1 fruit fly cellular context compared by ENCODE assay signal in the genomic region with DNA sequence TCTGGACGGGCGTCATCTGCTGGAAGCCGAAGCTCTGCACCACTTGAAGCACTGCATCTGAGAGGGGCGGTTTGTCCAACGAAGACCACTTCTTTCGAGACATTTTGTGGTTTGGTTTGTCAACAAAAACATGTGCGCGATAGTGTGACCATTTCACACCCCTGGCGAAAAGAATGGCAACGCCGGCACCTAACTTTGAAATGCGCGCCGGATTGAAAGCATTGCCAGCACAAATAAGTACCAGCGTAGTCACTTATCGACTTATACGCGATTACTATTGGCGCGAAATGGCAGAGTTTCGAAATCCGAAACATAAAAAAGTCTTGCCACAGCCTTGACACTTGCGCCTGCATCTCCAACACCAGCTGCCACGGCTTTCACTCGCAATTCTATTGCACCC.
A peak's percentile ranks its signal among the peaks of the same experiment; 100 is the strongest.
TF ChIP-seq lines count a peak whose summit lies in the region.

Gene CG9630 (minus strand): TSS at position 157 of the 400 bp plus-strand sequence.

TF ChIP-seq in whole organism, embryonic, 481 proteins besides CTCF, POLR2A, EP300 and RAD21 (continued from another document and continues in another):
- TF ChIP-seq CG3838 (GFP tag; optimal IDR thresholded peaks at IDR 0.05; lab: Kevin White, UChicago) (no peak), CG10959 (GFP tag; IDR thresholded peaks at IDR 0.05; lab: Robert Waterston, UW) (no peak), CG17328 (GFP tag; IDR thresholded peaks at IDR 0.05; lab: Robert Waterston, UW) (no peak), CG17568 (GFP tag; optimal IDR thresholded peaks at IDR 0.05; lab: Kevin White, UChicago) (no peak), CG10654 (GFP tag; optimal IDR thresholded peaks at IDR 0.05; lab: Kevin White, UChicago) (no peak), CG18476 (GFP tag; optimal IDR thresholded peaks at IDR 0.05; lab: Kevin White, UChicago) (no peak), Camta (GFP tag; optimal IDR thresholded peaks at IDR 0.05; lab: Kevin White, UChicago) (no peak), Hr51 (GFP tag; optimal IDR thresholded peaks at IDR 0.05; lab: Kevin White, UChicago) (no peak), Nf-YB (GFP tag; optimal IDR thresholded peaks at IDR 0.05; lab: Kevin White, UChicago) (no peak), HLH3B (GFP tag; IDR thresholded peaks at IDR 0.05; lab: Robert Waterston, UW) (no peak), wdn (GFP tag; IDR thresholded peaks at IDR 0.05; lab: Robert Waterston, UW) (no peak), CG6854 (GFP tag; optimal IDR thresholded peaks at IDR 0.05; lab: Kevin White, UChicago) (no peak), az2 (GFP tag; optimal IDR thresholded peaks at IDR 0.05; lab: Kevin White, UChicago) (no peak), repo (GFP tag; optimal IDR thresholded peaks at IDR 0.05; lab: Kevin White, UChicago) (no peak), Kr (GFP tag; optimal IDR thresholded peaks at IDR 0.05; lab: Kevin White, UChicago) (no peak), nerfin-2 (GFP tag; IDR thresholded peaks at IDR 0.05; lab: Robert Waterston, UW; ENCODE audit: partially characterized antibody) (no peak), Fer2 (tag; optimal IDR thresholded peaks at IDR 0.05; lab: Kevin White, UChicago) (no peak), lmd (GFP tag; IDR thresholded peaks at IDR 0.05; lab: Robert Waterston, UW) (no peak), CG17361 (GFP tag; IDR thresholded peaks at IDR 0.05; lab: Robert Waterston, UW) (no peak), Dip2 (GFP tag; IDR thresholded peaks at IDR 0.05; lab: Robert Waterston, UW) (no peak), CG18599 (GFP tag; optimal IDR thresholded peaks at IDR 0.05; lab: Kevin White, UChicago) (no peak), CG43689 (GFP tag; IDR thresholded peaks at IDR 0.05; lab: Robert Waterston, UW) (no peak), sens-2 (GFP tag; IDR thresholded peaks at IDR 0.05; lab: Robert Waterston, UW) (no peak), CG9609 (GFP tag; optimal IDR thresholded peaks at IDR 0.05; lab: Kevin White, UChicago) (no peak), amos (GFP tag; IDR thresholded peaks at IDR 0.05; lab: Robert Waterston, UW; ENCODE audit: partially characterized antibody) (peak; percentile 69), CG12391 (tag; optimal IDR thresholded peaks at IDR 0.05; lab: Kevin White, UChicago) (no peak), CG18619 (GFP tag; optimal IDR thresholded peaks at IDR 0.05; lab: Kevin White, UChicago) (no peak), stwl (tag; optimal IDR thresholded peaks at IDR 0.05; lab: Kevin White, UChicago) (no peak), CG31365 (tag; optimal IDR thresholded peaks at IDR 0.05; lab: Kevin White, UChicago) (no peak), crc (GFP tag; optimal IDR thresholded peaks at IDR 0.05; lab: Kevin White, UChicago) (no peak), CG11085 (GFP tag; IDR thresholded peaks at IDR 0.05; lab: Robert Waterston, UW) (no peak), jumu (GFP tag; optimal IDR thresholded peaks at IDR 0.05; lab: Kevin White, UChicago) (no peak), pan (optimal IDR thresholded peaks at IDR 0.05; lab: Kevin White, UChicago) (no peak), pan (GFP tag; optimal IDR thresholded peaks at IDR 0.05 in 1 of 2, IDR thresholded peaks at IDR 0.05 in 1 of 2) (no peak), Bgb (GFP tag; IDR thresholded peaks at IDR 0.05; lab: Robert Waterston, UW; ENCODE audit: partially characterized antibody) (peak; percentile 73), D (optimal IDR thresholded peaks at IDR 0.05; lab: Kevin White, UChicago) (no peak), D (GFP tag; optimal IDR thresholded peaks at IDR 0.05; lab: Kevin White, UChicago) (no peak), Elba2 (GFP tag; optimal IDR thresholded peaks at IDR 0.05; lab: Kevin White, UChicago) (peak; percentile 79), CG7963 (GFP tag; IDR thresholded peaks at IDR 0.05; lab: Robert Waterston, UW; ENCODE audit: partially characterized antibody) (no peak), Poxn (GFP tag; IDR thresholded peaks at IDR 0.05; lab: Robert Waterston, UW) (no peak), CG18011 (GFP tag; optimal IDR thresholded peaks at IDR 0.05; lab: Kevin White, UChicago) (no peak), Oli (tag; optimal IDR thresholded peaks at IDR 0.05; lab: Kevin White, UChicago) (no peak), MBD-R2 (GFP tag; IDR thresholded peaks at IDR 0.05; lab: Robert Waterston, UW) (peak; percentile 88), CG33557 (GFP tag; optimal IDR thresholded peaks at IDR 0.05; lab: Kevin White, UChicago) (no peak), Myb (GFP tag; optimal IDR thresholded peaks at IDR 0.05; lab: Kevin White, UChicago) (no peak), twi (tag; optimal IDR thresholded peaks at IDR 0.05; lab: Kevin White, UChicago) (peak; percentile 85), Doc3 (GFP tag; IDR thresholded peaks at IDR 0.05; lab: Robert Waterston, UW; ENCODE audit: partially characterized antibody) (peak; percentile 48; the same call in 2 of the 3 replicates), jing (GFP tag; optimal IDR thresholded peaks at IDR 0.05; lab: Kevin White, UChicago) (no peak), salm (tag; optimal IDR thresholded peaks at IDR 0.05; lab: Kevin White, UChicago) (no peak), emc (GFP tag; optimal IDR thresholded peaks at IDR 0.05; lab: Kevin White, UChicago) (no peak), eyg (GFP tag; optimal IDR thresholded peaks at IDR 0.05; lab: Kevin White, UChicago) (no peak), Dbx (GFP tag; IDR thresholded peaks at IDR 0.05; lab: Robert Waterston, UW) (no peak), Dip3 (GFP tag; optimal IDR thresholded peaks at IDR 0.05; lab: Kevin White, UChicago) (no peak), Ssrp (tag; optimal IDR thresholded peaks at IDR 0.05; lab: Kevin White, UChicago) (no peak), CG1647 (GFP tag; optimal IDR thresholded peaks at IDR 0.05; lab: Kevin White, UChicago) (no peak), Awh (GFP tag; IDR thresholded peaks at IDR 0.05; lab: Robert Waterston, UW) (no peak), CG11456 (GFP tag; IDR thresholded peaks at IDR 0.05; lab: Robert Waterston, UW) (no peak), fd96Cb (tag; optimal IDR thresholded peaks at IDR 0.05; lab: Kevin White, UChicago) (no peak), ttk (GFP tag; IDR thresholded peaks at IDR 0.05; lab: Robert Waterston, UW) (no peak), CG12071 (GFP tag; optimal IDR thresholded peaks at IDR 0.05; lab: Kevin White, UChicago) (no peak), dati (GFP tag; IDR thresholded peaks at IDR 0.05; lab: Robert Waterston, UW) (no peak), E2f2 (GFP tag; IDR thresholded peaks at IDR 0.05; lab: Robert Waterston, UW) (peak; percentile 100), CG12299 (tag; optimal IDR thresholded peaks at IDR 0.05; lab: Kevin White, UChicago) (no peak), gcm (GFP tag; optimal IDR thresholded peaks at IDR 0.05; lab: Kevin White, UChicago) (no peak), CG32767 (GFP tag; IDR thresholded peaks at IDR 0.05; lab: Robert Waterston, UW) (no peak), Atf3 (GFP tag; optimal IDR thresholded peaks at IDR 0.05; lab: Kevin White, UChicago) (no peak), GATAe (GFP tag; conservative IDR thresholded peaks at IDR 0.05; lab: Robert Waterston, UW) (no peak), Fer1 (GFP tag; optimal IDR thresholded peaks at IDR 0.05; lab: Kevin White, UChicago) (no peak), CG2202 (tag; optimal IDR thresholded peaks at IDR 0.05; lab: Kevin White, UChicago) (no peak), lilli (GFP tag; optimal IDR thresholded peaks at IDR 0.05; lab: Kevin White, UChicago) (no peak), CG8290 (GFP tag; optimal IDR thresholded peaks at IDR 0.05; lab: Kevin White, UChicago) (no peak), CG8290 (tag; optimal IDR thresholded peaks at IDR 0.05; lab: Kevin White, UChicago) (no peak), fu2 (GFP tag; optimal IDR thresholded peaks at IDR 0.05; lab: Kevin White, UChicago) (no peak), nau (GFP tag; optimal IDR thresholded peaks at IDR 0.05; lab: Kevin White, UChicago) (no peak), ase (GFP tag; IDR thresholded peaks at IDR 0.05; lab: Robert Waterston, UW) (no peak), CG7357 (GFP tag; IDR thresholded peaks at IDR 0.05; lab: Robert Waterston, UW) (no peak), CG15479 (GFP tag; optimal IDR thresholded peaks at IDR 0.05; lab: Kevin White, UChicago) (no peak), Neu2 (GFP tag; optimal IDR thresholded peaks at IDR 0.05; lab: Kevin White, UChicago; ENCODE audit: borderline replicate concordance) (no peak), Hsf (GFP tag; optimal IDR thresholded peaks at IDR 0.05; lab: Kevin White, UChicago) (no peak), oc (tag; optimal IDR thresholded peaks at IDR 0.05; lab: Kevin White, UChicago) (peak; percentile 51), Fer3 (tag; optimal IDR thresholded peaks at IDR 0.05; lab: Kevin White, UChicago) (no peak), org-1 (GFP tag; optimal IDR thresholded peaks at IDR 0.05; lab: Kevin White, UChicago) (no peak), CG6791 (GFP tag; IDR thresholded peaks at IDR 0.05; lab: Robert Waterston, UW; ENCODE audit: partially characterized antibody) (peak; percentile 68; the same call in 2 of the 3 replicates), Spps (tag; optimal IDR thresholded peaks at IDR 0.05; lab: Kevin White, UChicago) (no peak), exex (tag; optimal IDR thresholded peaks at IDR 0.05; lab: Kevin White, UChicago) (no peak), CG7839 (tag; optimal IDR thresholded peaks at IDR 0.05; lab: Kevin White, UChicago) (no peak), Scr (GFP tag; IDR thresholded peaks at IDR 0.05; lab: Robert Waterston, UW; ENCODE audit: partially characterized antibody) (peak; percentile 62), CG11398 (GFP tag; optimal IDR thresholded peaks at IDR 0.05; lab: Kevin White, UChicago) (no peak), CG5180 (GFP tag; optimal IDR thresholded peaks at IDR 0.05; lab: Kevin White, UChicago) (no peak), Ptx1 (GFP tag; IDR thresholded peaks at IDR 0.05; lab: Robert Waterston, UW) (no peak), lola (GFP tag; optimal IDR thresholded peaks at IDR 0.05; lab: Kevin White, UChicago) (no peak), pfk (GFP tag; optimal IDR thresholded peaks at IDR 0.05; lab: Kevin White, UChicago) (no peak), MTF-1 (GFP tag; optimal IDR thresholded peaks at IDR 0.05; lab: Kevin White, UChicago; ENCODE audit: borderline replicate concordance) (no peak), NFAT (GFP tag; IDR thresholded peaks at IDR 0.05; lab: Robert Waterston, UW) (no peak), CrebB (tag; optimal IDR thresholded peaks at IDR 0.05; lab: Kevin White, UChicago) (no peak), CG1529 (GFP tag; optimal IDR thresholded peaks at IDR 0.05; lab: Kevin White, UChicago) (no peak), sna (GFP tag; IDR thresholded peaks at IDR 0.05; lab: Robert Waterston, UW; ENCODE audit: partially characterized antibody) (peak; percentile 71; the same call in 1 of the 2 replicates), CG3995 (GFP tag; optimal IDR thresholded peaks at IDR 0.05; lab: Kevin White, UChicago) (peak; percentile 38), CG3163 (GFP tag; optimal IDR thresholded peaks at IDR 0.05; lab: Kevin White, UChicago) (no peak), CG31224 (GFP tag; IDR thresholded peaks at IDR 0.05; lab: Robert Waterston, UW) (no peak), Opbp (GFP tag; IDR thresholded peaks at IDR 0.05; lab: Robert Waterston, UW; ENCODE audit: partially characterized antibody) (peak; percentile 74), Ada2b (GFP tag; IDR thresholded peaks at IDR 0.05; lab: Robert Waterston, UW) (no peak), Lpt (GFP tag; optimal IDR thresholded peaks at IDR 0.05; lab: Kevin White, UChicago) (no peak), sim (GFP tag; IDR thresholded peaks at IDR 0.05; lab: Robert Waterston, UW) (no peak), CG17385 (GFP tag; optimal IDR thresholded peaks at IDR 0.05; lab: Kevin White, UChicago) (no peak), CG42726 (GFP tag; IDR thresholded peaks at IDR 0.05; lab: Robert Waterston, UW; ENCODE audit: partially characterized antibody) (no peak), mam (GFP tag; optimal IDR thresholded peaks at IDR 0.05; lab: Kevin White, UChicago) (no peak), lov (optimal IDR thresholded peaks at IDR 0.05; lab: Kevin White, UChicago) (no peak), lov (GFP tag; IDR thresholded peaks at IDR 0.05; lab: Robert Waterston, UW) (no peak), CG10431 (GFP tag; optimal IDR thresholded peaks at IDR 0.05; lab: Kevin White, UChicago) (no peak), insv (GFP tag; optimal IDR thresholded peaks at IDR 0.05; lab: Kevin White, UChicago) (peak in 1 of 2 experiments; percentile 2), esg (GFP tag; conservative IDR thresholded peaks at IDR 0.05; lab: Robert Waterston, UW) (no peak), Ravus (GFP tag; IDR thresholded peaks at IDR 0.05; lab: Robert Waterston, UW) (no peak), CG1792 (GFP tag; optimal IDR thresholded peaks at IDR 0.05; lab: Kevin White, UChicago) (no peak), Xbp1 (GFP tag; optimal IDR thresholded peaks at IDR 0.05; lab: Kevin White, UChicago) (no peak), peb (GFP tag; IDR thresholded peaks at IDR 0.05; lab: Robert Waterston, UW) (no peak), CG13424 (tag; optimal IDR thresholded peaks at IDR 0.05; lab: Kevin White, UChicago) (no peak), CG6272 (GFP tag; IDR thresholded peaks at IDR 0.05; lab: Robert Waterston, UW) (no peak), inv (GFP tag; IDR thresholded peaks at IDR 0.05; lab: Robert Waterston, UW; ENCODE audit: partially characterized antibody) (peak; percentile 43; the same call in 1 of the 2 replicates), Stat92E (GFP tag; optimal IDR thresholded peaks at IDR 0.05; lab: Kevin White, UChicago) (peak in 1 of 3 experiments; percentile 45), her (GFP tag; optimal IDR thresholded peaks at IDR 0.05; lab: Kevin White, UChicago) (no peak), zf30C (GFP tag; optimal IDR thresholded peaks at IDR 0.05; lab: Kevin White, UChicago) (no peak), Trl (optimal IDR thresholded peaks at IDR 0.05; lab: Kevin White, UChicago) (no peak), Trl (GFP tag; optimal IDR thresholded peaks at IDR 0.05; lab: Kevin White, UChicago) (no peak), sc (optimal IDR thresholded peaks at IDR 0.05; lab: Kevin White, UChicago) (no peak), sc (GFP tag; optimal IDR thresholded peaks at IDR 0.05; lab: Kevin White, UChicago) (no peak), Sin3A (optimal IDR thresholded peaks at IDR 0.05; lab: Kevin White, UChicago) (peak; percentile 56), Deaf1 (tag; optimal IDR thresholded peaks at IDR 0.05; lab: Kevin White, UChicago) (no peak), toy (GFP tag; IDR thresholded peaks at IDR 0.05; lab: Robert Waterston, UW) (no peak), Gug (GFP tag; IDR thresholded peaks at IDR 0.05; lab: Robert Waterston, UW) (no peak), HmgZ (tag; optimal IDR thresholded peaks at IDR 0.05; lab: Kevin White, UChicago) (peak; percentile 73), CG4820 (GFP tag; optimal IDR thresholded peaks at IDR 0.05; lab: Kevin White, UChicago) (no peak), HmgD (GFP tag; optimal IDR thresholded peaks at IDR 0.05; lab: Kevin White, UChicago) (peak; percentile 73)
